Fruit fly (Drosophila melanogaster) whole organism, prepupa: ENCODE measurements around the gene CG17996.

Experiments
- CG10631 ChIP-seq: fragments of 200-800 bp; sonication (Bioruptor generic); optimal IDR thresholded peaks from 2 replicates; lab custom pipeline; 2016; ENCODE audit warnings: missing biosample characterization, missing genetic modification characterization
- CG10669 ChIP-seq: fragments of 200-800 bp; sonication (Bioruptor generic); optimal IDR thresholded peaks from 3 replicates; lab custom pipeline; 2018; ENCODE audit warnings: missing biosample characterization, mild to moderate bottlenecking, missing genetic modification characterization, moderate library complexity
- CG11294 ChIP-seq: fragments of 200-800 bp; sonication (Bioruptor generic); IDR thresholded peaks from 2 replicates; pipeline ENCODE4 v1.3.6; 2022; ENCODE audit warnings: missing biosample characterization, missing genetic modification characterization
- CG11902 ChIP-seq: fragments of 200-800 bp; sonication (Bioruptor generic); optimal IDR thresholded peaks from 3 replicates; lab custom pipeline; 2016; ENCODE audit warnings: missing biosample characterization, missing genetic modification characterization
- CG15336 ChIP-seq: fragments of 200-800 bp; sonication (Bioruptor generic); IDR thresholded peaks from 2 replicates; pipeline ENCODE4 v1.3.6; 2022; ENCODE audit warnings: missing biosample characterization, missing genetic modification characterization
- CG1621 ChIP-seq: fragments of 200-800 bp; sonication (Bioruptor generic); optimal IDR thresholded peaks from 3 replicates; lab custom pipeline; 2018; ENCODE audit warnings: missing biosample characterization, mild to moderate bottlenecking, missing genetic modification characterization
- CG16779 ChIP-seq: fragments of 200-800 bp; sonication (Bioruptor generic); optimal IDR thresholded peaks from 3 replicates; lab custom pipeline; 2017; ENCODE audit warnings: missing biosample characterization, mild to moderate bottlenecking, missing genetic modification characterization
- CG3032 ChIP-seq: fragments of 200-800 bp; optimal IDR thresholded peaks from 2 replicates; lab custom pipeline; 2019; ENCODE audit warnings: missing biosample characterization, mild to moderate bottlenecking, missing genetic modification characterization, moderate library complexity
- CG34406 ChIP-seq: fragments of 200-800 bp; sonication (Bioruptor generic); optimal IDR thresholded peaks from 3 replicates; lab custom pipeline; 2016; ENCODE audit warnings: missing biosample characterization, missing genetic modification characterization
- CG3919 ChIP-seq: fragments of 200-800 bp; sonication (Bioruptor generic); optimal IDR thresholded peaks from 3 replicates; lab custom pipeline; 2016; ENCODE audit warnings: missing biosample characterization, missing genetic modification characterization
- CG6163 ChIP-seq: fragments of 200-800 bp; sonication (Bioruptor generic); IDR thresholded peaks from 3 replicates; pipeline ENCODE4 v1.3.6; 2022; ENCODE audit warnings: missing biosample characterization, missing genetic modification characterization
- CG6276 ChIP-seq: fragments of 200-800 bp; sonication (Bioruptor generic); optimal IDR thresholded peaks from 2 replicates; lab custom pipeline; 2017; ENCODE audit warnings: missing biosample characterization, mild to moderate bottlenecking, missing genetic modification characterization
- CG6792 ChIP-seq: fragments of 200-800 bp; sonication (Bioruptor generic); optimal IDR thresholded peaks from 3 replicates; lab custom pipeline; 2016; ENCODE audit warnings: missing biosample characterization, missing genetic modification characterization
- CG6854 ChIP-seq: fragments of 200-800 bp; sonication (Bioruptor generic); optimal IDR thresholded peaks from 2 replicates; lab custom pipeline; 2017; ENCODE audit warnings: missing biosample characterization, mild to moderate bottlenecking, missing genetic modification characterization
- CG7368 ChIP-seq: fragments of 200-800 bp; sonication (Bioruptor generic); optimal IDR thresholded peaks from 3 replicates; lab custom pipeline; 2016; ENCODE audit warnings: missing biosample characterization, missing genetic modification characterization
- CG8319 ChIP-seq: fragments of 200-800 bp; sonication (Bioruptor generic); optimal IDR thresholded peaks from 3 replicates; lab custom pipeline; 2016; ENCODE audit warnings: missing biosample characterization, missing genetic modification characterization
- CG8632 ChIP-seq: fragments of 200-800 bp; sonication (Bioruptor generic); optimal IDR thresholded peaks from 3 replicates; lab custom pipeline; 2016; ENCODE audit warnings: missing biosample characterization, missing genetic modification characterization
- CG9139 ChIP-seq: fragments of 200-800 bp; sonication (Bioruptor generic); optimal IDR thresholded peaks from 3 replicates; lab custom pipeline; 2017; ENCODE audit warnings: missing biosample characterization, mild to moderate bottlenecking, missing genetic modification characterization
- Eip78C ChIP-seq: fragments of 200-800 bp; sonication (Bioruptor generic); peaks from one replicate; lab custom pipeline; 2016; ENCODE audit warnings: missing biosample characterization, missing genetic modification characterization
- Eip93F ChIP-seq: fragments of 200-800 bp; sonication (Bioruptor generic); optimal IDR thresholded peaks from 2 replicates; lab custom pipeline; 2016; ENCODE audit warnings: missing biosample characterization, mild to moderate bottlenecking, missing genetic modification characterization
- Ets21C ChIP-seq: fragments of 200-800 bp; sonication (Bioruptor generic); optimal IDR thresholded peaks from 3 replicates; lab custom pipeline; 2016; ENCODE audit warnings: missing biosample characterization, missing genetic modification characterization
- Ets96B ChIP-seq: fragments of 200-800 bp; optimal IDR thresholded peaks from 2 replicates; lab custom pipeline; 2019; ENCODE audit warnings: missing biosample characterization, mild to moderate bottlenecking, missing genetic modification characterization, moderate library complexity
- Hr4 ChIP-seq: fragments of 200-800 bp; sonication (Bioruptor generic); optimal IDR thresholded peaks from 3 replicates; lab custom pipeline; 2016; ENCODE audit warnings: missing biosample characterization, missing genetic modification characterization
- Met ChIP-seq: fragments of 200-800 bp; sonication (Bioruptor generic); optimal IDR thresholded peaks from 3 replicates; lab custom pipeline; 2016; ENCODE audit warnings: missing biosample characterization, missing genetic modification characterization
- OdsH ChIP-seq: fragments of 200-800 bp; sonication (Bioruptor generic); optimal IDR thresholded peaks from 3 replicates; lab custom pipeline; 2016; ENCODE audit warnings: missing biosample characterization, missing genetic modification characterization
- Smox ChIP-seq: fragments of 200-800 bp; sonication (Bioruptor generic); optimal IDR thresholded peaks from 3 replicates; lab custom pipeline; 2016; ENCODE audit warnings: missing biosample characterization, missing genetic modification characterization
- Sox14 ChIP-seq: fragments of 200-800 bp; sonication (Bioruptor generic); optimal IDR thresholded peaks from 3 replicates; lab custom pipeline; 2016; ENCODE audit warnings: missing biosample characterization, missing genetic modification characterization
- Sox15 ChIP-seq: fragments of 200-800 bp; sonication (Bioruptor generic); optimal IDR thresholded peaks from 3 replicates; lab custom pipeline; 2016; ENCODE audit warnings: missing biosample characterization, missing genetic modification characterization
- achi ChIP-seq: fragments of 200-800 bp; sonication (Bioruptor generic); optimal IDR thresholded peaks from 3 replicates; lab custom pipeline; 2016; ENCODE audit warnings: missing biosample characterization, missing genetic modification characterization
- dsx ChIP-seq: fragments of 200-800 bp; optimal IDR thresholded peaks from 3 replicates; lab custom pipeline; 2019; ENCODE audit warnings: missing biosample characterization, mild to moderate bottlenecking, missing genetic modification characterization, moderate library complexity; ENCODE audit not compliant: poor library complexity, severe bottlenecking
- eg ChIP-seq: fragments of 200-800 bp; sonication (Bioruptor generic); IDR thresholded peaks from 3 replicates; pipeline ENCODE4 v1.3.6; 2022; ENCODE audit warnings: missing biosample characterization, missing genetic modification characterization
- esn ChIP-seq: fragments of 200-800 bp; sonication (Bioruptor generic); optimal IDR thresholded peaks from 2 replicates; lab custom pipeline; 2016; ENCODE audit warnings: missing biosample characterization, mild to moderate bottlenecking, missing genetic modification characterization, moderate library complexity
- fd59A ChIP-seq: fragments of 200-800 bp; sonication (Bioruptor generic); optimal IDR thresholded peaks from 2 replicates; lab custom pipeline; 2017; ENCODE audit warnings: missing biosample characterization, mild to moderate bottlenecking, missing genetic modification characterization, missing genetic modification reagents
- fkh ChIP-seq: fragments of 200-800 bp; sonication (Bioruptor generic); optimal IDR thresholded peaks from 3 replicates; lab custom pipeline; 2017; ENCODE audit warnings: missing biosample characterization, mild to moderate bottlenecking, missing genetic modification characterization, moderate library complexity
- net ChIP-seq: fragments of 200-800 bp; sonication (Bioruptor generic); optimal IDR thresholded peaks from 3 replicates; lab custom pipeline; 2016; ENCODE audit warnings: missing biosample characterization, missing genetic modification characterization
- pdm3 ChIP-seq: fragments of 200-800 bp; sonication (Bioruptor generic); optimal IDR thresholded peaks from 3 replicates; lab custom pipeline; 2016; ENCODE audit warnings: missing biosample characterization, missing genetic modification characterization
- ss ChIP-seq, 2 experiments: fragments of 200-800 bp; sonication (Bioruptor generic); optimal IDR thresholded peaks; 2 replicates in 1 of 2; 3 replicates in 1 of 2; lab custom pipeline; 2017 to 2018; ENCODE audit warnings: mild to moderate bottlenecking in 2 of 2, missing biosample characterization in 2 of 2, missing genetic modification characterization in 2 of 2, moderate library complexity in 1 of 2
- svp ChIP-seq: fragments of 200-800 bp; sonication (Bioruptor generic); peaks from one replicate; lab custom pipeline; 2016; ENCODE audit warnings: missing biosample characterization, missing genetic modification characterization
- topi ChIP-seq: fragments of 200-800 bp; sonication (Bioruptor generic); optimal IDR thresholded peaks from 3 replicates; lab custom pipeline; 2016; ENCODE audit warnings: missing biosample characterization, missing genetic modification characterization
- vri ChIP-seq: fragments of 200-800 bp; sonication (Bioruptor generic); optimal IDR thresholded peaks from 3 replicates; lab custom pipeline; 2016; ENCODE audit warnings: missing biosample characterization, mild to moderate bottlenecking, missing genetic modification characterization

CG17996 gene

DNA sequence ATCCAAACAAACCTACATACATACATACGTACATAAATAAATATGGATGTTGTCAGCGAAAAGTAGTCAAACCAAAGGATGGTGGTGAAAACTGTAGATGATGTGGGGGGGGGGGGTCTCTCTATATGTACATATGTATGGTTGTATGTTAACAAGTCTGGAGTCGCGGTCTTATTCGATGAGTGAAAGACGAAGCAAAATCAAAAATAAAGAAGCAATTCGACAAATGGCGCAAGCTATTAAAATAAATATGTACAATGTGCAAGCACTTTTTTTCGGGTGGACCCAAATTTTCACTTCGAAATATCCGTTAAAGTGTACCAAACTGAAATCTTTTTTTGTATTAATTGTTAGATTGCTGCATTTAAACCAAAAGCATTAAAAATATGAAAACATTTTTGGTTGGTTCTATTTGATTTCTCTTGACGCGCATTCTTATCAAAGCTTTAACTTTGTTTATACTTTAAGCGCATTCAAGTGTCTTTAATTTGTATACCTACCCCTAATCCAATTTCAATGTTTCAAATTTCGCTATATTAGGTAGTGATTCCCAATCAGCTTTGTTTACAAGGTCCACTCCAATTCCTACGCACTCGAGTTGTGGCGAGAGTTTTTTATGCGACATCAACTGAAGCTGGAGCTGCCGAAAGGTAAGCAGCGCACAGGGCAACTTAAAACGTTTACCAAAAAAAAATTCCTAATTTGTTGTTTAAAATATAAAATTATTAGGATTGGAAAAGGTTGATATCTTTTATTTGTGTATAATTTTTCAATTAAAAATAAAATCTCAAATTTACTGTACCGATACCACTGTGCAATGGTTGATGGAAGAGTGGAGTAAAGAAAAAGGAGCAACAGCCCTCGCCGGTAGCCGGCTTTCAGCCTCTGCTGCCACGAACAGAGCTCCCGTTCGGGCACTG is 46.6 kb downstream of the CG17996 start, which contains the start of gene CG31807 (continued):
- TF ChIP-seq eg (GFP tag; lab: Robert Waterston, UW) (peak; percentile 68), CG3919 (GFP tag; lab: Kevin White, UChicago) (peak; percentile 97), topi (GFP tag; lab: Kevin White, UChicago) (peak; percentile 95), esn (GFP tag; lab: Kevin White, UChicago) (peak; percentile 95), svp (GFP tag; lab: Kevin White, UChicago) (peak; percentile 94), Sox14 (GFP tag; lab: Kevin White, UChicago) (peak; percentile 97), OdsH (peak; percentile 96), ss (GFP tag; optimal IDR thresholded peaks at IDR 0.05; lab: Kevin White, UChicago) (peak; percentile 96 to 97), CG8319 (GFP tag; lab: Kevin White, UChicago) (peak; percentile 87), CG34406 (GFP tag; lab: Kevin White, UChicago) (peak; percentile 96), CG10669 (GFP tag; lab: Kevin White, UChicago) (peak; percentile 96), CG16779 (tag; lab: Kevin White, UChicago) (peak; percentile 95), CG6854 (GFP tag; lab: Kevin White, UChicago) (peak; percentile 63), Sox15 (GFP tag; lab: Kevin White, UChicago) (peak; percentile 88), Met (GFP tag; lab: Kevin White, UChicago) (peak; percentile 92), Hr4 (GFP tag; lab: Kevin White, UChicago) (peak; percentile 96), Ets21C (peak; percentile 87), CG8632 (peak; percentile 97), CG9139 (GFP tag; lab: Kevin White, UChicago) (peak; percentile 94), CG15336 (GFP tag; lab: Robert Waterston, UW) (peak; percentile 97), pdm3 (peak; percentile 96), fd59A (GFP tag; lab: Kevin White, UChicago) (peak; percentile 96), CG1621 (tag; lab: Kevin White, UChicago) (peak; percentile 95), CG11902 (GFP tag; lab: Kevin White, UChicago) (peak; percentile 79), Ets96B (tag; lab: Kevin White, UChicago) (peak; percentile 95), CG6276 (GFP tag; lab: Kevin White, UChicago) (peak; percentile 95), CG6792 (GFP tag; lab: Kevin White, UChicago) (peak; percentile 93), Smox (GFP tag; lab: Kevin White, UChicago) (peak; percentile 90), achi (peak; percentile 96), Eip78C (GFP tag; lab: Kevin White, UChicago) (peak; percentile 100), CG11294 (GFP tag; lab: Robert Waterston, UW) (peak; percentile 45), CG3032 (tag; lab: Kevin White, UChicago) (peak; percentile 97), Eip93F (GFP tag; lab: Kevin White, UChicago) (peak; percentile 61)

DNA sequence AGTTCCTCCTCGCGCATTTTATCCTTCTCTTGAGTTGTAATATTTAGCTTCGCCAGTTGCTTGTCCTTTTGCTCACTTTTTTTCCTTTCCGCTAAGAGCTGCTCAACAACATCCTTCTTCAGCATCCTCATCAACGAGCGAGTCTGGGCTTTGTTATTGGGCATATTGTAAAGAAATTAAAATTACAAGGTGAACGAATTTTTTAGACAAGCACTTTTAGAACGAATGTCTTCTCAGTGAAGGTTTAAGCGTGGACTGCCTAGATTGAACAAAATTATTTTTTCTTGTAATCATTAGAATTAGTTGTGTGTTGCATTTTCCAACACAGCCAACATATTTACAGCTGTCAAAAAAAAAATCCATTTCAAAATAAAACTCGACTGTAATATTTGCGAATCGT is 48.6 kb downstream of the CG17996 start, which contains the start of gene CG33552:
TSS of gene CG33552 (plus strand) at position 301 of the 400 bp plus-strand sequence.
- TF ChIP-seq CG10631 (GFP tag; lab: Kevin White, UChicago) (no peak), dsx (no peak), net (GFP tag; lab: Kevin White, UChicago) (no peak), CG6163 (GFP tag; lab: Robert Waterston, UW) (no peak), vri (GFP tag; lab: Kevin White, UChicago) (no peak), CG16779 (tag; lab: Kevin White, UChicago) (no peak), CG10669 (GFP tag; lab: Kevin White, UChicago) (no peak), CG7368 (GFP tag; lab: Kevin White, UChicago) (no peak), CG8319 (GFP tag; lab: Kevin White, UChicago) (no peak), svp (GFP tag; lab: Kevin White, UChicago) (no peak), CG6792 (GFP tag; lab: Kevin White, UChicago) (no peak), fkh (GFP tag; lab: Kevin White, UChicago) (no peak), Eip78C (GFP tag; lab: Kevin White, UChicago) (no peak), Ets21C (no peak), topi (GFP tag; lab: Kevin White, UChicago) (no peak), Eip93F (GFP tag; lab: Kevin White, UChicago) (no peak)
